Worm (Caenorhabditis elegans): ENCODE results near the gene acl-5.

acl-5 gene

DNA sequence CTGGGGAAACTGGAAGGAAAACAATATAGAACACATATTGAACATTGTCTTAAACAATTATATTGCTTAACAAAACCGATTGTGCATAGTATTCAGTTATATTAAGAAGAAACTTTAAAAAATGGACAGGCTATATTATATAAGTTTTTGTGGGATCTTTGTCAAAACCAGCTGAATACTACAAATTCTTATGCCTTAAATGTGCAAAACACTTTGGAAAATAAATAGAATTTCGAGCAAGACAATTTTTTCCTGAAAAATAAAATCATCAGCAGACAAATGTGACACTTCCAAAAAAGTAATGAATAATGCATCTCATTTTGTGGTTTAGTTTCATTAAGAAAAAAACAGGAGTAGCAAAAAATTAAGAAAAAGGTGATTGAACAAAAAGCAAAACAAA is 29.8 kb downstream of the acl-5 start:
- TF ChIP-seq W03F9.2 (tag; optimal IDR thresholded peaks at IDR 0.05) (no peak), him-1 (tag; optimal IDR thresholded peaks at IDR 0.05) (no peak), dao-5 (tag; optimal IDR thresholded peaks at IDR 0.05) (no peak)

DNA sequence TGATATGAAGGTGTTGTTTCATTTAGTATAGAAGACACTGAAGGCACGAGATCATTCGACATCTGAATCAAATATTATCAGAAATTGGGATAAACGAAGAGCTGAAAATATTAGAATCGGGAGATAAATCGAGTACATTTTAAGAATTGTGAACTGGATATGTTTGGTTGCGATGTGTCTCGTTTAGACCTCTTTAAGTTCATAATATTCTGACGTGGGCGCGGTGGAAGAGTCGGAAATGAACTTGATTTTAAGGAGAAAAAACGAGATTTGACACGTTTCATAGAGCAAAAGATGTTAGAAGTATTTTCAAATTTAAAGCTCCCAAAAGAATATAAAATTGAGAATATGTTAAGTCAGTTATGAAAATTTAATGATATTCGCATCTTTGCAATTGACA is 41.6 kb downstream of the acl-5 start, which contains the start of gene npr-6:
Gene npr-6, minus strand, starts transcription at position 101 of the 400 bp plus-strand sequence.
- TF ChIP-seq dao-5 (tag; optimal IDR thresholded peaks at IDR 0.05) (no peak), him-1 (tag; optimal IDR thresholded peaks at IDR 0.05) (no peak), W03F9.2 (tag; optimal IDR thresholded peaks at IDR 0.05) (no peak)

ce11 chrX:10279299-10279698 is 48.0 kb downstream of the acl-5 start, which contains the start of gene slc-9B.1:
slc-9B.1 (plus strand) TSS chrX:10279599.
- TF ChIP-seq dao-5 (tag; optimal IDR thresholded peaks at IDR 0.05), result no peak
- no peak for TF ChIP-seq W03F9.2 (tag; optimal IDR thresholded peaks at IDR 0.05)
- TF ChIP-seq him-1 (tag; optimal IDR thresholded peaks at IDR 0.05), result no peak

DNA sequence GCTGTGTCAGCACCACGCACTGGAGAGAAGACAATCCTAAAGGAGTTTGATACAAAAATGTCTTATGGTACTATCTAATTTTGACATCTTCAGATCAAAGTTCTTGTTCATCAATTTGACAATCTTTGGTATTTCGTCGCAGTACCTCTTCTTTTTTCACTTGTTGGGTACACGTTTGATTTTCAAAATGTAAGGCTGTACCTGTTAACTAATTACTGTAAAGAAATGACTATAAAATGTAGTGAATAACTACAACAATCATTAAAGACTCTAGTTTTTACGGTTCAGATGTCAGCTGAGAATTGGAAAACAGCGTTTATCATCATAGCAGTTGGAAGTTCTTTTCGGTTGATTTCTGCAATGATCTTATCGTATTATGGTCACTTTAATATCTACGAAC is 50.1 kb downstream of the acl-5 start:
- TF ChIP-seq W03F9.2 (tag; optimal IDR thresholded peaks at IDR 0.05) (no peak), dao-5 (tag; optimal IDR thresholded peaks at IDR 0.05) (no peak), him-1 (tag; optimal IDR thresholded peaks at IDR 0.05) (no peak)

DNA sequence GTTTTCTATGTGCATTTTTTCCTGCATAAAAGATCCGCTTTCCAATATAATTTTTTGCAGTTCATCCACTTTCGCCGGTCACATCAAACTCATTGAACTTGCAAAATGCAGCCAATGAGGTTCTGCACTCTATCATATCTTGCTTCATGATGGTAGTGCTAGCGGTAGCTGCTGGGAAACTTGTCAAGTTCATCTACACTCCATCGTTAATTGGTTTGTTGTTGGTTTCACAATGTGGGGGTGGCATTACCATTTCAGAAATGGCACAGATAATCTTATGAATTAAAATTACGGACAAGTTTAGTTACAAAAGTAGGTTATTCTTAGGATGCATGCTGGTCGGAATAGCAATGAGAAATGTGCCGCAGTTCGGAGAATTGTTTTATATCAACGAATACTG is 52.8 kb downstream of the acl-5 start:
- TF ChIP-seq dao-5 (tag; optimal IDR thresholded peaks at IDR 0.05) (no peak), him-1 (tag; optimal IDR thresholded peaks at IDR 0.05) (no peak), W03F9.2 (tag; optimal IDR thresholded peaks at IDR 0.05) (no peak)
